Fruit fly (Drosophila melanogaster) whole organism, embryonic: ENCODE results near the gene CG7943.

Experiments used
- Atf-2 ChIP-seq: fragments of 200-800 bp; sonication (Bioruptor generic); optimal IDR thresholded peaks from 2 replicates; lab custom pipeline; 2016; ENCODE audit warnings: missing biosample characterization, missing genetic modification characterization
- Bdp1 ChIP-seq: fragments of 200-800 bp; sonication (Bioruptor generic); optimal IDR thresholded peaks from 3 replicates; lab custom pipeline; 2016; ENCODE audit warnings: missing biosample characterization, missing genetic modification characterization
- C15 ChIP-seq: fragments of 200-800 bp; sonication (Bioruptor generic); IDR thresholded peaks from 3 replicates; pipeline ENCODE4 v1.3.6; 2022; ENCODE audit warnings: missing biosample characterization, missing genetic modification characterization
- CG10267 ChIP-seq: fragments of 200-800 bp; sonication (Bioruptor generic); optimal IDR thresholded peaks from 2 replicates; lab custom pipeline; 2018; ENCODE audit warnings: missing biosample characterization, mild to moderate bottlenecking, missing genetic modification characterization, moderate library complexity
- CG10431 ChIP-seq: fragments of 200-800 bp; sonication (Bioruptor generic); optimal IDR thresholded peaks from 3 replicates; lab custom pipeline; 2018; ENCODE audit warnings: missing biosample characterization, mild to moderate bottlenecking, missing genetic modification characterization
- CG10959 ChIP-seq: fragments of 200-800 bp; sonication (Bioruptor generic); IDR thresholded peaks from 2 replicates; pipeline ENCODE4 v1.3.6; 2022; ENCODE audit warnings: missing biosample characterization, missing genetic modification characterization
- CG15514 ChIP-seq: fragments of 200-800 bp; sonication (Bioruptor generic); optimal IDR thresholded peaks from 3 replicates; lab custom pipeline; 2017; ENCODE audit warnings: missing biosample characterization, missing genetic modification characterization, mild to moderate bottlenecking, moderate library complexity, missing genetic modification reagents
- CG17612 ChIP-seq: fragments of 200-800 bp; sonication (Bioruptor generic); IDR thresholded peaks from 2 replicates; pipeline ENCODE4 v1.3.6; 2022; ENCODE audit warnings: missing biosample characterization, missing genetic modification characterization
- CG1792 ChIP-seq: fragments of 200-800 bp; sonication (Bioruptor generic); optimal IDR thresholded peaks from 2 replicates; lab custom pipeline; 2016; ENCODE audit warnings: missing biosample characterization, missing genetic modification characterization
- CG18619 ChIP-seq: fragments of 200-800 bp; sonication (Bioruptor generic); optimal IDR thresholded peaks from 3 replicates; lab custom pipeline; 2017; ENCODE audit warnings: missing biosample characterization, mild to moderate bottlenecking, missing genetic modification characterization
- CG2889 ChIP-seq: fragments of 200-800 bp; sonication (Bioruptor generic); IDR thresholded peaks from 3 replicates; pipeline ENCODE4 v1.3.6; 2022; ENCODE audit warnings: missing biosample characterization, missing genetic modification characterization
- CG3995 ChIP-seq: fragments of 200-800 bp; sonication (Bioruptor generic); optimal IDR thresholded peaks from 3 replicates; lab custom pipeline; 2016; ENCODE audit warnings: missing biosample characterization, missing genetic modification characterization
- CG4424 ChIP-seq: fragments of 200-800 bp; sonication (Bioruptor generic); optimal IDR thresholded peaks from 3 replicates; lab custom pipeline; 2016; ENCODE audit warnings: missing biosample characterization, missing genetic modification characterization
- CG9215 ChIP-seq: fragments of 200-800 bp; sonication (Bioruptor generic); IDR thresholded peaks from 2 replicates; pipeline ENCODE4 v1.3.6; 2022; ENCODE audit warnings: missing biosample characterization, missing genetic modification characterization
- CG9932 ChIP-seq: fragments of 200-800 bp; sonication (Bioruptor generic); IDR thresholded peaks from 2 replicates; pipeline ENCODE4 v1.3.6; 2022; ENCODE audit warnings: missing biosample characterization, missing genetic modification characterization
- CTCF ChIP-seq: fragments of 200-800 bp; sonication (Bioruptor generic); optimal IDR thresholded peaks from 2 replicates; lab custom pipeline; 2017; ENCODE audit warnings: missing biosample characterization, mild to moderate bottlenecking, missing genetic modification characterization, moderate library complexity
- Dref ChIP-seq: fragments of 200-800 bp; sonication (Bioruptor generic); IDR thresholded peaks from 2 replicates; pipeline ENCODE4 v1.3.6; 2022; ENCODE audit warnings: missing biosample characterization, missing genetic modification characterization
- Elba2 ChIP-seq: fragments of 200-800 bp; sonication (Bioruptor generic); optimal IDR thresholded peaks from 3 replicates; lab custom pipeline; 2016; ENCODE audit warnings: missing biosample characterization, missing genetic modification characterization
- H2.0 ChIP-seq: fragments of 200-800 bp; sonication (Bioruptor generic); IDR thresholded peaks from 2 replicates; pipeline ENCODE4 v1.3.6; 2022; ENCODE audit warnings: missing biosample characterization, missing genetic modification characterization
- Hand ChIP-seq: fragments of 200-800 bp; sonication (Bioruptor generic); optimal IDR thresholded peaks from 2 replicates; lab custom pipeline; 2017; ENCODE audit warnings: mild to moderate bottlenecking, missing biosample characterization, missing genetic modification reagents, missing genetic modification characterization
- Hr3 ChIP-seq: fragments of 200-800 bp; sonication (Bioruptor generic); optimal IDR thresholded peaks from 3 replicates; lab custom pipeline; 2016; ENCODE audit warnings: missing biosample characterization, missing genetic modification characterization
- Mes4 ChIP-seq: fragments of 200-800 bp; sonication (Bioruptor generic); optimal IDR thresholded peaks from 2 replicates; lab custom pipeline; 2016; ENCODE audit warnings: missing biosample characterization, missing genetic modification characterization
- NFAT ChIP-seq: fragments of 200-800 bp; sonication (Bioruptor generic); IDR thresholded peaks from 2 replicates; pipeline ENCODE4 v1.3.6; 2022; ENCODE audit warnings: missing biosample characterization, missing genetic modification characterization
- Opbp ChIP-seq: fragments of 200-800 bp; sonication (Bioruptor generic); IDR thresholded peaks from 3 replicates; pipeline ENCODE4 v1.3.6; 2022; ENCODE audit warnings: missing biosample characterization, missing genetic modification characterization; ENCODE audit not compliant: partially characterized antibody
- Ravus ChIP-seq: fragments of 200-800 bp; sonication (Bioruptor generic); IDR thresholded peaks from 2 replicates; pipeline ENCODE4 v1.3.6; 2022; ENCODE audit warnings: missing biosample characterization, missing genetic modification characterization
- Rfx ChIP-seq: fragments of 200-800 bp; sonication (Bioruptor generic); IDR thresholded peaks from 2 replicates; pipeline ENCODE4 v1.3.6; 2022; ENCODE audit warnings: missing biosample characterization, missing genetic modification characterization
- Vsx1 ChIP-seq: fragments of 200-800 bp; sonication (Bioruptor generic); optimal IDR thresholded peaks from 2 replicates; lab custom pipeline; 2017; ENCODE audit warnings: missing biosample characterization, mild to moderate bottlenecking, missing genetic modification characterization, missing genetic modification reagents
- YL-1 ChIP-seq: fragments of 200-800 bp; sonication (Bioruptor generic); optimal IDR thresholded peaks from 3 replicates; lab custom pipeline; 2017; ENCODE audit warnings: missing biosample characterization, mild to moderate bottlenecking, missing genetic modification characterization
- abd-A ChIP-seq: fragments of 200-800 bp; sonication (Bioruptor generic); optimal IDR thresholded peaks from 3 replicates; lab custom pipeline; 2019; ENCODE audit warnings: missing biosample characterization, mild to moderate bottlenecking, missing genetic modification characterization, moderate library complexity
- ac ChIP-seq: fragments of 200-800 bp; sonication (Bioruptor generic); optimal IDR thresholded peaks from 3 replicates; lab custom pipeline; 2017; ENCODE audit warnings: missing biosample characterization, mild to moderate bottlenecking, missing genetic modification characterization
- bsh ChIP-seq, 2 experiments: fragments of 200-800 bp; sonication (Bioruptor generic); optimal IDR thresholded peaks; 2 replicates each; lab custom pipeline; 2017 to 2018; ENCODE audit warnings: mild to moderate bottlenecking in 2 of 2, missing biosample characterization in 2 of 2, missing genetic modification characterization in 2 of 2, moderate library complexity in 1 of 2
- btn ChIP-seq: fragments of 200-800 bp; sonication (Bioruptor generic); optimal IDR thresholded peaks from 2 replicates; lab custom pipeline; 2016; ENCODE audit warnings: missing biosample characterization, missing genetic modification characterization
- caup ChIP-seq: fragments of 200-800 bp; sonication (Bioruptor generic); optimal IDR thresholded peaks from 3 replicates; lab custom pipeline; 2017; ENCODE audit warnings: missing biosample characterization, mild to moderate bottlenecking, missing genetic modification characterization, moderate library complexity; ENCODE audit not compliant: severe bottlenecking
- cwo ChIP-seq: fragments of 200-800 bp; sonication (Bioruptor generic); optimal IDR thresholded peaks from 3 replicates; lab custom pipeline; 2017; ENCODE audit warnings: missing biosample characterization, missing genetic modification characterization, mild to moderate bottlenecking, moderate library complexity, missing genetic modification reagents
- danr ChIP-seq: fragments of 200-800 bp; sonication (Bioruptor generic); IDR thresholded peaks from 2 replicates; pipeline ENCODE4 v1.3.6; 2022; ENCODE audit warnings: missing biosample characterization, missing genetic modification characterization
- eve ChIP-seq, 2 experiments: fragments of >200 bp; optimal IDR thresholded peaks; 2 replicates each; lab custom pipeline; 2017; ENCODE audit warnings: missing biosample characterization in 2 of 2, missing genetic modification characterization in 2 of 2
- gcm ChIP-seq: fragments of 200-800 bp; sonication (Bioruptor generic); optimal IDR thresholded peaks from 2 replicates; lab custom pipeline; 2019; ENCODE audit warnings: missing biosample characterization, mild to moderate bottlenecking, missing genetic modification characterization, moderate library complexity
- hkb ChIP-seq, 2 experiments: fragments of 200-800 bp in 1 of 2; fragments of >200 bp in 1 of 2; sonication (Bioruptor generic) in 1 of 2; IDR thresholded peaks in 1 of 2; optimal IDR thresholded peaks in 1 of 2; 2 replicates each; pipeline versions ENCODE4 v1.3.6 to Lab custom; 2017 to 2022; ENCODE audit warnings: missing biosample characterization in 1 of 2, missing genetic modification characterization in 1 of 2
- kni ChIP-seq: fragments of 200-800 bp; sonication (Bioruptor generic); optimal IDR thresholded peaks from 3 replicates; lab custom pipeline; 2017; ENCODE audit warnings: mild to moderate bottlenecking, missing biosample characterization, missing genetic modification reagents, missing genetic modification characterization
- knrl ChIP-seq: fragments of 200-800 bp; sonication (Bioruptor generic); IDR thresholded peaks from 3 replicates; pipeline ENCODE4 v1.3.6; 2022; ENCODE audit warnings: missing biosample characterization, missing genetic modification characterization; ENCODE audit not compliant: partially characterized antibody
- lmd ChIP-seq: fragments of 200-800 bp; sonication (Bioruptor generic); IDR thresholded peaks from 2 replicates; pipeline ENCODE4 v1.3.6; 2022; ENCODE audit warnings: missing biosample characterization, missing genetic modification characterization
- maf-S ChIP-seq: fragments of 200-800 bp; sonication (Bioruptor generic); optimal IDR thresholded peaks from 2 replicates; lab custom pipeline; 2016; ENCODE audit warnings: missing biosample characterization, missing genetic modification characterization
- mirr ChIP-seq: fragments of 200-800 bp; sonication (Bioruptor generic); optimal IDR thresholded peaks from 3 replicates; lab custom pipeline; 2018; ENCODE audit warnings: missing biosample characterization, mild to moderate bottlenecking, missing genetic modification characterization
- nau ChIP-seq: fragments of 200-800 bp; sonication (Bioruptor generic); optimal IDR thresholded peaks from 3 replicates; lab custom pipeline; 2017; ENCODE audit warnings: missing biosample characterization, mild to moderate bottlenecking, missing genetic modification characterization, missing genetic modification reagents
- nerfin-1 ChIP-seq: fragments of 200-800 bp; sonication (Bioruptor generic); optimal IDR thresholded peaks from 3 replicates; lab custom pipeline; 2019; ENCODE audit warnings: missing biosample characterization, mild to moderate bottlenecking, missing genetic modification characterization, moderate library complexity
- shn ChIP-seq: fragments of 200-800 bp; sonication (Bioruptor generic); optimal IDR thresholded peaks from 3 replicates; lab custom pipeline; 2016; ENCODE audit warnings: missing biosample characterization, missing genetic modification characterization
- sna ChIP-seq: fragments of 200-800 bp; sonication (Bioruptor generic); IDR thresholded peaks from 2 replicates; pipeline ENCODE4 v1.3.6; 2022; ENCODE audit warnings: missing biosample characterization, missing genetic modification characterization; ENCODE audit not compliant: partially characterized antibody
- sqz ChIP-seq: fragments of 200-800 bp; sonication (Bioruptor generic); optimal IDR thresholded peaks from 3 replicates; lab custom pipeline; 2018; ENCODE audit warnings: missing biosample characterization, mild to moderate bottlenecking, missing genetic modification characterization
- twi ChIP-seq: fragments of 200-800 bp; optimal IDR thresholded peaks from 2 replicates; lab custom pipeline; 2019; ENCODE audit warnings: missing biosample characterization, mild to moderate bottlenecking, missing genetic modification characterization, moderate library complexity
- zfh1 ChIP-seq: fragments of 200-800 bp; sonication (Bioruptor generic); IDR thresholded peaks from 3 replicates; pipeline ENCODE4 v1.3.6; 2022; ENCODE audit warnings: missing biosample characterization, missing genetic modification characterization

CG7943 gene

DNA sequence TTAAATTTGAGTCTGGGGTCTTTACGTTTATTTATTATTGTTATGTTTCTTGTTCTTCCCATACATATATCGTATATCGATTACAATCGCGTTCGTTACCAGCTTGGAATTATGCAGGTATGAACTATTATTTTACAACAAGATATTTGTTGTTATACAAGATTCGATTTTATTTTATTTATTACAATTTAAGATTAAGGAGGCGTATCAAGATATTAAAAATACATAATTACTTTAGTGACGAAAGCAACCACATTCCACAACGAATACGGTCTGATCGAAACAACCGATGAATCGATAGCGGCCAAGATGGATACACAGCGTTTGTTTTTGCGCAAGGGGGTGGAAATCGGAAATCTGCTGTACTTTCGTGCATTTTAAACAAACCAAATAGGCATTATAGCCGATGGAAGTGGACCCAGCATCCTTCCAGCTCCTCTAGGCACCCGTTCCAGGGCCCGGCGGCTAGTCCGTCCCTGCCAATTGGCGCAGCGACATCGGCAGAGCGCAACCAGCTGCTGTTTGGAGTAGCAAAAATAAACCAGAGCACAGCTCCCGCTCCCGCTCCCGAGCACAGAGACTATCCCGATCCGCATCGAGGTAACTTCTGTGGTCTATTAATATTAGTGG lies 48.5 kb upstream of the CG7943 start, which contains the start of the genes CG15525 and CG11504 (continued):
- TF ChIP-seq C15 (GFP tag; lab: Robert Waterston, UW) (no peak), Vsx1 (GFP tag; lab: Kevin White, UChicago) (no peak), H2.0 (GFP tag; lab: Robert Waterston, UW) (peak; percentile 21; the same call in 1 of the 2 replicates), CG10267 (peak; percentile 49), lmd (GFP tag; lab: Robert Waterston, UW) (0 out of 2 replicates have a peak, but pooled peaks have one; percentile 33), hkb (optimal IDR thresholded peaks at IDR 0.05; lab: Kevin White, UChicago) (no peak), hkb (GFP tag; IDR thresholded peaks at IDR 0.05; lab: Robert Waterston, UW) (no peak), Atf-2 (GFP tag; lab: Kevin White, UChicago) (peak; percentile 1), Hr3 (GFP tag; lab: Kevin White, UChicago) (peak; percentile 48), gcm (GFP tag; lab: Kevin White, UChicago) (peak; percentile 26), CG18619 (no peak), kni (GFP tag; lab: Kevin White, UChicago) (no peak), sna (GFP tag; lab: Robert Waterston, UW) (peak; percentile 89), CG10959 (GFP tag; lab: Robert Waterston, UW) (no peak), zfh1 (GFP tag; lab: Robert Waterston, UW) (peak; percentile 51; the same call in 1 of the 3 replicates), CTCF (GFP tag; lab: Kevin White, UChicago) (no peak), CG3995 (GFP tag; lab: Kevin White, UChicago) (peak; percentile 10), CG17612 (no peak), CG10431 (GFP tag; lab: Kevin White, UChicago) (no peak), Opbp (GFP tag; lab: Robert Waterston, UW) (peak; percentile 76), caup (GFP tag; lab: Kevin White, UChicago) (no peak), Ravus (GFP tag; lab: Robert Waterston, UW) (peak; percentile 2; the same call in 1 of the 2 replicates), CG9932 (GFP tag; lab: Robert Waterston, UW) (peak; percentile 84), bsh (GFP tag; optimal IDR thresholded peaks at IDR 0.05; lab: Kevin White, UChicago) (peak in 1 of 2 experiments; percentile 44), nerfin-1 (tag; lab: Kevin White, UChicago) (peak; percentile 46), CG15514 (GFP tag; lab: Kevin White, UChicago) (peak; percentile 57), CG9215 (GFP tag; lab: Robert Waterston, UW) (peak; percentile 57), CG4424 (GFP tag; lab: Kevin White, UChicago) (peak; percentile 53), Dref (peak; percentile 90), Bdp1 (no peak), ac (GFP tag; lab: Kevin White, UChicago) (no peak), sqz (no peak), shn (GFP tag; lab: Kevin White, UChicago) (peak; percentile 51), danr (GFP tag; lab: Robert Waterston, UW) (peak; percentile 13; the same call in 1 of the 2 replicates), knrl (GFP tag; lab: Robert Waterston, UW) (peak; percentile 92), eve (GFP tag; optimal IDR thresholded peaks at IDR 0.05; lab: Kevin White, UChicago) (no peak), CG1792 (no peak), NFAT (GFP tag; lab: Robert Waterston, UW) (peak; percentile 52; the same call in 1 of the 2 replicates), btn (GFP tag; lab: Kevin White, UChicago) (no peak), twi (tag; lab: Kevin White, UChicago) (no peak), Rfx (GFP tag; lab: Robert Waterston, UW) (peak; percentile 72), YL-1 (GFP tag; lab: Kevin White, UChicago) (peak; percentile 79), maf-S (GFP tag; lab: Kevin White, UChicago) (no peak), abd-A (no peak), Mes4 (GFP tag; lab: Kevin White, UChicago) (no peak), nau (GFP tag; lab: Kevin White, UChicago) (no peak), Hand (GFP tag; lab: Kevin White, UChicago) (no peak), mirr (no peak), CG2889 (GFP tag; lab: Robert Waterston, UW) (no peak), Elba2 (GFP tag; lab: Kevin White, UChicago) (peak; percentile 6), cwo (GFP tag; lab: Kevin White, UChicago) (no peak)
